In genomic region chr2L:1632730-1633172, dm6 we compare ENCODE assay signal across 1 fruit fly cellular context.
TF ChIP-seq lines count a peak whose summit lies in the region.

No protein-coding gene starts in this region.

TF ChIP-seq in whole organism, embryonic, 481 proteins besides CTCF, POLR2A, EP300 and RAD21 (continued from another document and continues in another):
- peak; percentile 81 for TF ChIP-seq CG11723 (GFP tag; optimal IDR thresholded peaks at IDR 0.05; lab: Kevin White, UChicago)
- no peak for TF ChIP-seq stwl (tag; optimal IDR thresholded peaks at IDR 0.05; lab: Kevin White, UChicago)
- TF ChIP-seq rib (GFP tag; IDR thresholded peaks at IDR 0.05; lab: Robert Waterston, UW) = peak; percentile 98
- peak; percentile 99 for TF ChIP-seq seq (GFP tag; IDR thresholded peaks at IDR 0.05; lab: Robert Waterston, UW)
- peak; percentile 64 for TF ChIP-seq CG31365 (tag; optimal IDR thresholded peaks at IDR 0.05; lab: Kevin White, UChicago)
- no peak for TF ChIP-seq Tbp (GFP tag; optimal IDR thresholded peaks at IDR 0.05; lab: Kevin White, UChicago)
- no peak for TF ChIP-seq Bgb (GFP tag; IDR thresholded peaks at IDR 0.05; lab: Robert Waterston, UW; ENCODE audit: partially characterized antibody)
- no peak for TF ChIP-seq CG6254 (GFP tag; optimal IDR thresholded peaks at IDR 0.05; lab: Kevin White, UChicago)
- TF ChIP-seq wdn (GFP tag; IDR thresholded peaks at IDR 0.05; lab: Robert Waterston, UW) = peak; percentile 95
- TF ChIP-seq pho (GFP tag; optimal IDR thresholded peaks at IDR 0.05; lab: Kevin White, UChicago) = peak; percentile 94
- peak; percentile 85 for TF ChIP-seq Six4 (GFP tag; optimal IDR thresholded peaks at IDR 0.05; lab: Kevin White, UChicago)
- TF ChIP-seq ttk (GFP tag; IDR thresholded peaks at IDR 0.05; lab: Robert Waterston, UW) = peak; percentile 97
- TF ChIP-seq salm (tag; optimal IDR thresholded peaks at IDR 0.05; lab: Kevin White, UChicago) = peak; percentile 83
- peak; percentile 83 for TF ChIP-seq Mes4 (GFP tag; optimal IDR thresholded peaks at IDR 0.05; lab: Kevin White, UChicago)
- peak; percentile 66 for TF ChIP-seq Jarid2 (GFP tag; optimal IDR thresholded peaks at IDR 0.05; lab: Kevin White, UChicago)
- TF ChIP-seq CG33557 (GFP tag; optimal IDR thresholded peaks at IDR 0.05; lab: Kevin White, UChicago) = no peak
- TF ChIP-seq trh (GFP tag; optimal IDR thresholded peaks at IDR 0.05; lab: Kevin White, UChicago) = peak; percentile 56
- TF ChIP-seq Dip2 (GFP tag; IDR thresholded peaks at IDR 0.05; lab: Robert Waterston, UW) = peak; percentile 69; the same call in 1 of the 2 replicates
- TF ChIP-seq Vsx1 (GFP tag; optimal IDR thresholded peaks at IDR 0.05; lab: Kevin White, UChicago) = peak; percentile 83
- peak; percentile 96 for TF ChIP-seq sd (tag; optimal IDR thresholded peaks at IDR 0.05; lab: Kevin White, UChicago)
- peak; percentile 98 for TF ChIP-seq MBD-R2 (GFP tag; IDR thresholded peaks at IDR 0.05; lab: Robert Waterston, UW)
- peak; percentile 14 for TF ChIP-seq gfzf (GFP tag; optimal IDR thresholded peaks at IDR 0.05; lab: Kevin White, UChicago)
- TF ChIP-seq CG4854 (GFP tag; optimal IDR thresholded peaks at IDR 0.05; lab: Kevin White, UChicago) = peak; percentile 93
- TF ChIP-seq tx (GFP tag; optimal IDR thresholded peaks at IDR 0.05; lab: Kevin White, UChicago) = peak; percentile 94
- peak; percentile 98 for TF ChIP-seq esg (GFP tag; conservative IDR thresholded peaks at IDR 0.05; lab: Robert Waterston, UW)
- TF ChIP-seq CG10565 (GFP tag; optimal IDR thresholded peaks at IDR 0.05; lab: Kevin White, UChicago) = peak; percentile 67
- peak; percentile 78 for TF ChIP-seq abd-A (tag; optimal IDR thresholded peaks at IDR 0.05; lab: Kevin White, UChicago)
- peak; percentile 97 for TF ChIP-seq CG5953 (GFP tag; IDR thresholded peaks at IDR 0.05; lab: Robert Waterston, UW)
- TF ChIP-seq insv (GFP tag; optimal IDR thresholded peaks at IDR 0.05; lab: Kevin White, UChicago) = peak in 1 of 2 experiments; percentile 70
- peak; percentile 77 for TF ChIP-seq vfl (GFP tag; optimal IDR thresholded peaks at IDR 0.05; lab: Kevin White, UChicago)
- TF ChIP-seq dpn (GFP tag; optimal IDR thresholded peaks at IDR 0.05; lab: Kevin White, UChicago) = peak; percentile 98
- TF ChIP-seq Dad (GFP tag; optimal IDR thresholded peaks at IDR 0.05; lab: Kevin White, UChicago) = peak; percentile 94
- TF ChIP-seq CG2129 (GFP tag; IDR thresholded peaks at IDR 0.05; lab: Robert Waterston, UW; ENCODE audit: partially characterized antibody) = no peak
- peak; percentile 78 for TF ChIP-seq CG9437 (GFP tag; optimal IDR thresholded peaks at IDR 0.05; lab: Kevin White, UChicago)
- peak; percentile 63 for TF ChIP-seq CG16815 (GFP tag; optimal IDR thresholded peaks at IDR 0.05; lab: Kevin White, UChicago)
- TF ChIP-seq Dbx (GFP tag; IDR thresholded peaks at IDR 0.05; lab: Robert Waterston, UW) = peak; percentile 98
- TF ChIP-seq CG15479 (GFP tag; optimal IDR thresholded peaks at IDR 0.05; lab: Kevin White, UChicago) = no peak
- peak; percentile 88 for TF ChIP-seq peb (GFP tag; IDR thresholded peaks at IDR 0.05; lab: Robert Waterston, UW)
- peak; percentile 27 for TF ChIP-seq CG6654 (GFP tag; optimal IDR thresholded peaks at IDR 0.05; lab: Kevin White, UChicago)
- TF ChIP-seq Dp (GFP tag; optimal IDR thresholded peaks at IDR 0.05; lab: Kevin White, UChicago) = peak; percentile 10
- TF ChIP-seq CG11504 (tag; optimal IDR thresholded peaks at IDR 0.05; lab: Kevin White, UChicago) = peak; percentile 97
- TF ChIP-seq cg (GFP tag; optimal IDR thresholded peaks at IDR 0.05; lab: Kevin White, UChicago) = peak; percentile 76
- peak; percentile 90 for TF ChIP-seq Myb (GFP tag; optimal IDR thresholded peaks at IDR 0.05; lab: Kevin White, UChicago)
- peak; percentile 97 for TF ChIP-seq ERR (GFP tag; optimal IDR thresholded peaks at IDR 0.05; lab: Kevin White, UChicago)
- peak; percentile 96 for TF ChIP-seq CG9817 (tag; optimal IDR thresholded peaks at IDR 0.05; lab: Kevin White, UChicago)
- peak; percentile 1 for TF ChIP-seq CG17912 (GFP tag; optimal IDR thresholded peaks at IDR 0.05; lab: Kevin White, UChicago)
- TF ChIP-seq pita (GFP tag; optimal IDR thresholded peaks at IDR 0.05; lab: Kevin White, UChicago) = no peak
- no peak for TF ChIP-seq HLHmδ (GFP tag; optimal IDR thresholded peaks at IDR 0.05; lab: Kevin White, UChicago)
- TF ChIP-seq Bdp1 (GFP tag; optimal IDR thresholded peaks at IDR 0.05; lab: Kevin White, UChicago) = peak; percentile 74
- peak; percentile 91 for TF ChIP-seq Xbp1 (GFP tag; optimal IDR thresholded peaks at IDR 0.05; lab: Kevin White, UChicago)
- TF ChIP-seq nau (GFP tag; optimal IDR thresholded peaks at IDR 0.05; lab: Kevin White, UChicago) = peak; percentile 88
- peak; percentile 95 for TF ChIP-seq CG5245 (GFP tag; optimal IDR thresholded peaks at IDR 0.05; lab: Kevin White, UChicago)
- no peak for TF ChIP-seq bigmax (GFP tag; optimal IDR thresholded peaks at IDR 0.05; lab: Kevin White, UChicago)
- peak; percentile 75 for TF ChIP-seq Ssrp (tag; optimal IDR thresholded peaks at IDR 0.05; lab: Kevin White, UChicago)
- TF ChIP-seq CG4707 (GFP tag; optimal IDR thresholded peaks at IDR 0.05; lab: Kevin White, UChicago) = peak; percentile 6
- TF ChIP-seq MTF-1 (GFP tag; optimal IDR thresholded peaks at IDR 0.05; lab: Kevin White, UChicago; ENCODE audit: borderline replicate concordance) = peak; percentile 46
- TF ChIP-seq Taf1 (GFP tag; IDR thresholded peaks at IDR 0.05; lab: Robert Waterston, UW) = peak; percentile 97
- peak; percentile 98 for TF ChIP-seq vvl (GFP tag; IDR thresholded peaks at IDR 0.05; lab: Robert Waterston, UW)
- peak; percentile 96 for TF ChIP-seq pb (GFP tag; optimal IDR thresholded peaks at IDR 0.05; lab: Kevin White, UChicago)
- peak; percentile 96 for TF ChIP-seq CG43689 (GFP tag; IDR thresholded peaks at IDR 0.05; lab: Robert Waterston, UW)
- TF ChIP-seq grn (GFP tag; optimal IDR thresholded peaks at IDR 0.05; lab: Kevin White, UChicago) = peak; percentile 70
- TF ChIP-seq B-H2 (GFP tag; optimal IDR thresholded peaks at IDR 0.05; lab: Kevin White, UChicago) = peak; percentile 93
- peak; percentile 86 for TF ChIP-seq Nf-YC (tag; optimal IDR thresholded peaks at IDR 0.05; lab: Kevin White, UChicago)
- peak; percentile 83 for TF ChIP-seq CG12391 (tag; optimal IDR thresholded peaks at IDR 0.05; lab: Kevin White, UChicago)
- TF ChIP-seq phol (tag; optimal IDR thresholded peaks at IDR 0.05; lab: Kevin White, UChicago) = peak; percentile 68
- no peak for TF ChIP-seq Trl (optimal IDR thresholded peaks at IDR 0.05; lab: Kevin White, UChicago)
- TF ChIP-seq Trl (GFP tag; optimal IDR thresholded peaks at IDR 0.05; lab: Kevin White, UChicago) = peak; percentile 96
- peak; percentile 93 for TF ChIP-seq Fer3 (tag; optimal IDR thresholded peaks at IDR 0.05; lab: Kevin White, UChicago)
- TF ChIP-seq ATbp (GFP tag; optimal IDR thresholded peaks at IDR 0.05; lab: Kevin White, UChicago) = peak; percentile 66
- peak; percentile 97 for TF ChIP-seq CG6175 (GFP tag; IDR thresholded peaks at IDR 0.05; lab: Robert Waterston, UW)
- no peak for TF ChIP-seq ato (GFP tag; IDR thresholded peaks at IDR 0.05; lab: Robert Waterston, UW; ENCODE audit: partially characterized antibody)
- peak; percentile 81 for TF ChIP-seq oc (tag; optimal IDR thresholded peaks at IDR 0.05; lab: Kevin White, UChicago)
- peak; percentile 99 for TF ChIP-seq CG14441 (GFP tag; IDR thresholded peaks at IDR 0.05; lab: Robert Waterston, UW)
- TF ChIP-seq unc-4 (GFP tag; IDR thresholded peaks at IDR 0.05; lab: Robert Waterston, UW; ENCODE audit: partially characterized antibody) = no peak
- TF ChIP-seq CHES-1-like (GFP tag; optimal IDR thresholded peaks at IDR 0.05; lab: Kevin White, UChicago) = peak; percentile 76
- peak; percentile 86 for TF ChIP-seq CG8765 (GFP tag; IDR thresholded peaks at IDR 0.05; lab: Robert Waterston, UW)
- peak; percentile 97 for TF ChIP-seq unpg (GFP tag; optimal IDR thresholded peaks at IDR 0.05; lab: Kevin White, UChicago)
- no peak for TF ChIP-seq zf30C (GFP tag; optimal IDR thresholded peaks at IDR 0.05; lab: Kevin White, UChicago)
- peak; percentile 98 for TF ChIP-seq CG34422 (GFP tag; IDR thresholded peaks at IDR 0.05; lab: Robert Waterston, UW)
- TF ChIP-seq CG3065 (GFP tag; optimal IDR thresholded peaks at IDR 0.05; lab: Kevin White, UChicago) = peak; percentile 40
- TF ChIP-seq tio (GFP tag; optimal IDR thresholded peaks at IDR 0.05; lab: Kevin White, UChicago) = peak; percentile 79
- TF ChIP-seq Gug (GFP tag; IDR thresholded peaks at IDR 0.05; lab: Robert Waterston, UW) = peak; percentile 96
- TF ChIP-seq sima (GFP tag; optimal IDR thresholded peaks at IDR 0.05; lab: Kevin White, UChicago) = peak; percentile 90
- peak; percentile 95 for TF ChIP-seq cas (GFP tag; IDR thresholded peaks at IDR 0.05; lab: Robert Waterston, UW)
- peak; percentile 99 for TF ChIP-seq Ets65A (GFP tag; lab: Kevin White, UChicago)
- peak; percentile 56 for TF ChIP-seq CG2875 (GFP tag; optimal IDR thresholded peaks at IDR 0.05; lab: Kevin White, UChicago)
- no peak for TF ChIP-seq D (optimal IDR thresholded peaks at IDR 0.05; lab: Kevin White, UChicago)
- peak; percentile 62 for TF ChIP-seq D (GFP tag; optimal IDR thresholded peaks at IDR 0.05; lab: Kevin White, UChicago)
- no peak for TF ChIP-seq CG8478 (optimal IDR thresholded peaks at IDR 0.05; lab: Kevin White, UChicago)
- peak; percentile 85 for TF ChIP-seq CG4404 (GFP tag; IDR thresholded peaks at IDR 0.05; lab: Robert Waterston, UW)
- peak; percentile 91 for TF ChIP-seq sr (GFP tag; IDR thresholded peaks at IDR 0.05; lab: Robert Waterston, UW)
- TF ChIP-seq dmrt11E (tag; optimal IDR thresholded peaks at IDR 0.05; lab: Kevin White, UChicago) = no peak
- peak; percentile 79 for TF ChIP-seq CG4282 (GFP tag; optimal IDR thresholded peaks at IDR 0.05; lab: Kevin White, UChicago)
- TF ChIP-seq CG7963 (GFP tag; IDR thresholded peaks at IDR 0.05; lab: Robert Waterston, UW; ENCODE audit: partially characterized antibody) = no peak
- peak; percentile 90 for TF ChIP-seq CG6272 (GFP tag; IDR thresholded peaks at IDR 0.05; lab: Robert Waterston, UW)
- TF ChIP-seq yki (optimal IDR thresholded peaks at IDR 0.05; lab: Kevin White, UChicago) = no peak
- peak; percentile 11 for TF ChIP-seq BEAF-32 (GFP tag; optimal IDR thresholded peaks at IDR 0.05; lab: Kevin White, UChicago)
- peak; percentile 98 for TF ChIP-seq CG9932 (GFP tag; IDR thresholded peaks at IDR 0.05; lab: Robert Waterston, UW)
- TF ChIP-seq schlank (tag; optimal IDR thresholded peaks at IDR 0.05; lab: Kevin White, UChicago) = peak; percentile 96
- TF ChIP-seq Antp (GFP tag; optimal IDR thresholded peaks at IDR 0.05; lab: Kevin White, UChicago) = peak; percentile 95
- TF ChIP-seq CG12744 (GFP tag; optimal IDR thresholded peaks at IDR 0.05; lab: Kevin White, UChicago) = peak; percentile 94
- peak; percentile 80 for TF ChIP-seq CG1602 (GFP tag; optimal IDR thresholded peaks at IDR 0.05; lab: Kevin White, UChicago)
- peak; percentile 83 for TF ChIP-seq Hr3 (GFP tag; optimal IDR thresholded peaks at IDR 0.05; lab: Kevin White, UChicago)
- peak; percentile 53 for TF ChIP-seq CG3995 (GFP tag; optimal IDR thresholded peaks at IDR 0.05; lab: Kevin White, UChicago)
- TF ChIP-seq CG3847 (GFP tag; IDR thresholded peaks at IDR 0.05; lab: Robert Waterston, UW) = peak; percentile 97
- TF ChIP-seq CG11695 (GFP tag; IDR thresholded peaks at IDR 0.05; lab: Robert Waterston, UW) = peak; percentile 99
- peak; percentile 58 for TF ChIP-seq Blimp-1 (GFP tag; optimal IDR thresholded peaks at IDR 0.05; lab: Kevin White, UChicago)
- no peak for TF ChIP-seq CG1832 (GFP tag; optimal IDR thresholded peaks at IDR 0.05; lab: Kevin White, UChicago)
- TF ChIP-seq CG4328 (GFP tag; optimal IDR thresholded peaks at IDR 0.05; lab: Kevin White, UChicago) = peak; percentile 69
- peak; percentile 87 for TF ChIP-seq Sox102F (GFP tag; optimal IDR thresholded peaks at IDR 0.05; lab: Kevin White, UChicago)
- TF ChIP-seq btn (GFP tag; optimal IDR thresholded peaks at IDR 0.05; lab: Kevin White, UChicago) = peak; percentile 86
- peak; percentile 95 for TF ChIP-seq CG2120 (GFP tag; optimal IDR thresholded peaks at IDR 0.05; lab: Kevin White, UChicago)
- peak; percentile 78 for TF ChIP-seq CG5180 (GFP tag; optimal IDR thresholded peaks at IDR 0.05; lab: Kevin White, UChicago)
- TF ChIP-seq crc (GFP tag; optimal IDR thresholded peaks at IDR 0.05; lab: Kevin White, UChicago) = peak; percentile 98
- peak; percentile 79 for TF ChIP-seq CG9609 (GFP tag; optimal IDR thresholded peaks at IDR 0.05; lab: Kevin White, UChicago)
- TF ChIP-seq odd (GFP tag; optimal IDR thresholded peaks at IDR 0.05; lab: Kevin White, UChicago) = peak; percentile 92
- TF ChIP-seq usp (GFP tag; optimal IDR thresholded peaks at IDR 0.05; lab: Kevin White, UChicago) = no peak
- peak; percentile 98 for TF ChIP-seq CG7372 (GFP tag; IDR thresholded peaks at IDR 0.05; lab: Robert Waterston, UW)
- peak; percentile 81 for TF ChIP-seq Hand (GFP tag; optimal IDR thresholded peaks at IDR 0.05; lab: Kevin White, UChicago)
- TF ChIP-seq trem (tag; optimal IDR thresholded peaks at IDR 0.05; lab: Kevin White, UChicago) = no peak
- TF ChIP-seq CG1603 (tag; optimal IDR thresholded peaks at IDR 0.05; lab: Kevin White, UChicago) = peak; percentile 83
- TF ChIP-seq nerfin-1 (tag; optimal IDR thresholded peaks at IDR 0.05; lab: Kevin White, UChicago) = peak; percentile 53
- TF ChIP-seq dati (GFP tag; IDR thresholded peaks at IDR 0.05; lab: Robert Waterston, UW) = peak; percentile 94; the same call in 1 of the 2 replicates
- peak; percentile 32 for TF ChIP-seq CG3407 (GFP tag; optimal IDR thresholded peaks at IDR 0.05; lab: Kevin White, UChicago)
- TF ChIP-seq CG18011 (GFP tag; optimal IDR thresholded peaks at IDR 0.05; lab: Kevin White, UChicago) = peak; percentile 66
- peak; percentile 91 for TF ChIP-seq luna (GFP tag; optimal IDR thresholded peaks at IDR 0.05; lab: Kevin White, UChicago)
- peak; percentile 95 for TF ChIP-seq gcm2 (GFP tag; optimal IDR thresholded peaks at IDR 0.05; lab: Kevin White, UChicago)
- peak; percentile 68 for TF ChIP-seq NC2α (GFP tag; optimal IDR thresholded peaks at IDR 0.05; lab: Kevin White, UChicago)
- peak; percentile 98 for TF ChIP-seq CG11247 (GFP tag; IDR thresholded peaks at IDR 0.05; lab: Robert Waterston, UW)
- TF ChIP-seq Fer1 (GFP tag; optimal IDR thresholded peaks at IDR 0.05; lab: Kevin White, UChicago) = peak; percentile 93
- TF ChIP-seq sqz (GFP tag; optimal IDR thresholded peaks at IDR 0.05; lab: Kevin White, UChicago) = peak; percentile 90
- peak; percentile 96 for TF ChIP-seq slou (GFP tag; optimal IDR thresholded peaks at IDR 0.05; lab: Kevin White, UChicago)
- TF ChIP-seq CG8944 (GFP tag; optimal IDR thresholded peaks at IDR 0.05; lab: Kevin White, UChicago) = peak; percentile 80
